Fruit fly (Drosophila melanogaster): ENCODE results near the gene CG6689.

dm6 chr3R:11197389-11197716 lies 22.5 kb downstream of the CG6689 start, which contains the start of gene cu:
- TF ChIP-seq fd96Ca (GFP tag; IDR thresholded peaks at IDR 0.05) (peak; percentile 93), CG10348 (GFP tag; IDR thresholded peaks at IDR 0.05) (no peak), CG17806 (tag; optimal IDR thresholded peaks at IDR 0.05) (no peak)
